Fruit fly (Drosophila melanogaster): ENCODE results near the gene dco.

dco gene

dm6 chr3R:31060708-31061625 lies at the start of gene dco:
TSS of gene dco (minus strand) at chr3R:31061210.
- no peak for TF ChIP-seq psq (optimal IDR thresholded peaks at IDR 0.05)
- TF ChIP-seq EcR (GFP tag; optimal IDR thresholded peaks at IDR 0.05) = no peak
- TF ChIP-seq Dll (optimal IDR thresholded peaks at IDR 0.05) = peak; percentile 29
- no peak for TF ChIP-seq usp (GFP tag; optimal IDR thresholded peaks at IDR 0.05)
- peak; percentile 79 for TF ChIP-seq CG8478 (optimal IDR thresholded peaks at IDR 0.05)
- TF ChIP-seq pan (optimal IDR thresholded peaks at IDR 0.05) = no peak

DNA sequence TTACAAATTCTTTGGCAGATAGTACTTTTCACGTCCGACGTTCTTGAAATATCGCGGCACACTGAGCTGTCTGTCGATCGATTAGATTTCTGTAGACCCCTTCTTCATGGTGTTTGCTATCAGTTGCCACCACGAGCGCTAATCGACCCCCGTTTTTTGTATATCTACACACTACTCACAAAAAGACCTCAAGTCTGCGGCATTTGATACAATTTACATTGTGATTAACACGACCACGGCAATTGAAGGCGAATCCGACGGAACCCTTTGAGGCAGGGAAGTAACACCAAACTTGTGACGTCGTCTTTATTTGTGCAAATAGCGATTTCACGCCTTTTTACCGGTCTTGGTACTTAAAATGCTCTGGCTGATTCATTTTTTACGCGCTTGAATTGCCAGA lies 48.1 kb upstream of the dco start, which contains the start of gene Mayo:
Gene Mayo (minus strand): TSS at position 66 of the 400 bp plus-strand sequence.
- TF ChIP-seq usp (GFP tag; optimal IDR thresholded peaks at IDR 0.05) (no peak), psq (optimal IDR thresholded peaks at IDR 0.05) (no peak), CG8478 (optimal IDR thresholded peaks at IDR 0.05) (no peak), pan (optimal IDR thresholded peaks at IDR 0.05) (no peak), EcR (GFP tag; optimal IDR thresholded peaks at IDR 0.05) (no peak)

DNA sequence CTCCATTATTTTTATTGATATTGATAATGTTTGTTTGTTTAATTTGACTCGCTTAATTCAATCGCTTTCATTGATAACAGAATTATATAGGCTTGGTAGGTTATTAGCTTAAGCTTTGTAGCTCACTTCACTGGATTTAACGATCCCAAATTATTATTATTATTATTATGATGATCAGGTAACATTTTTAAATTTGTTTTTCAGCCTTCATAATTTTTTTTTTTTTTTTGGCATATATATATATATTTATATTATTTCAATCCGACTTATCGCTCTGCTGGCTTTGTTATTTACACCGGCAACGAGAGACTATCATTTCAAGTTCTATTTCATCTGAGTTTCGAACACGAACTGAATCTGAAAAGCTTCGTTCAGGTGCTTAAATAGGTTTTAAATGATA lies 40.1 kb upstream of the dco start, which contains the start of gene CG15553:
Gene CG15553 (minus strand): TSS at position 101 of the 400 bp plus-strand sequence.
- no peak for TF ChIP-seq pan (optimal IDR thresholded peaks at IDR 0.05)
- no peak for TF ChIP-seq usp (GFP tag; optimal IDR thresholded peaks at IDR 0.05)
- no peak for TF ChIP-seq Dll (optimal IDR thresholded peaks at IDR 0.05)
- no peak for TF ChIP-seq EcR (GFP tag; optimal IDR thresholded peaks at IDR 0.05)
- no peak for TF ChIP-seq CG8478 (optimal IDR thresholded peaks at IDR 0.05)
- no peak for TF ChIP-seq psq (optimal IDR thresholded peaks at IDR 0.05)

dm6 chr3R:31097221-31097620 lies 36.2 kb upstream of the dco start, which contains the start of gene CG11317:
TSS of gene CG11317 (minus strand) at chr3R:31097321.
- TF ChIP-seq CG8478 (optimal IDR thresholded peaks at IDR 0.05) (no peak), usp (GFP tag; optimal IDR thresholded peaks at IDR 0.05) (no peak)

dm6 chr3R:31089985-31090384 lies 29.0 kb upstream of the dco start:
- TF ChIP-seq pan (optimal IDR thresholded peaks at IDR 0.05) (no peak), Dll (optimal IDR thresholded peaks at IDR 0.05) (no peak), EcR (GFP tag; optimal IDR thresholded peaks at IDR 0.05) (no peak)

DNA sequence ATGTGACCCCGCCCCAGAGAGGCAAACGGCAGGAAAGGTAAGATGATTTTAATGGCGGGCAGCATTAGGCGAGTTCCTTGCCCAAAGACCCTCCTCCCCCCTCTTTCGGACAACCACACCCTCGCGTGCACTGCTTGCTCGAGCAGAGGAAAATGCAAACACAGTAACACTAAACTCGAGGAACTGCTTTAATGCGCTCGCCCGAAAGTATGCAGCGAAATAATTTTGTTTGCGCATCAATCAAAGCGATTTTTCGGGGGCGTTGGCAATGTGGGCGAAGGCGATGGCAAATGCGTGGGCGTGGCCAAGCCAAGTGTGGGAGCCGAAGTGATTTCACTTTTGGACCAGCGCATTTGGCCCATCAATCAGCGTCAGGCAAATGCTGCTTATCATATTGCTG lies 25.4 kb upstream of the dco start:
- TF ChIP-seq CG8478 (optimal IDR thresholded peaks at IDR 0.05) (no peak), EcR (GFP tag; optimal IDR thresholded peaks at IDR 0.05) (no peak), pan (optimal IDR thresholded peaks at IDR 0.05) (no peak)

DNA sequence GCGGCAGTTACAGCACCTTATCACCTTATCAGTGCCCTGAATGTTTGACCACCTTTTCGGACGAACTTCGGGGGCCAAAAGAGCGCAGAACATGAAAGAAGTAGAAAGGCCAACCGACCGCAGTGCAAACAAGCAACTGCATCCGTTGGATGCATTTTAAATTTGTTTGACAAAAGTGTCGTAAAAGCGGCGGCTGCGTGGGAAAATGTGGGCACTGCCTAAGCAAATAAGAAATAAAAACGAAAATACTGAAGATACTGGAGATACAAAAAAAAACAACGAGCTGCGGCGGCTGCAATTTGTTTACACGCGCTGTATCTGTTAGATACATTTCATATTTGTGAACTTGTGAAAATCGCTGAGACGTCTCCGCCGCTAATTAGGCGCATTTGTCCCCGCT lies 9.7 kb upstream of the dco start:
- TF ChIP-seq EcR (GFP tag; optimal IDR thresholded peaks at IDR 0.05) (no peak), Dll (optimal IDR thresholded peaks at IDR 0.05) (no peak), psq (optimal IDR thresholded peaks at IDR 0.05) (no peak), CG8478 (optimal IDR thresholded peaks at IDR 0.05) (no peak), usp (GFP tag; optimal IDR thresholded peaks at IDR 0.05) (no peak), pan (optimal IDR thresholded peaks at IDR 0.05) (no peak)

DNA sequence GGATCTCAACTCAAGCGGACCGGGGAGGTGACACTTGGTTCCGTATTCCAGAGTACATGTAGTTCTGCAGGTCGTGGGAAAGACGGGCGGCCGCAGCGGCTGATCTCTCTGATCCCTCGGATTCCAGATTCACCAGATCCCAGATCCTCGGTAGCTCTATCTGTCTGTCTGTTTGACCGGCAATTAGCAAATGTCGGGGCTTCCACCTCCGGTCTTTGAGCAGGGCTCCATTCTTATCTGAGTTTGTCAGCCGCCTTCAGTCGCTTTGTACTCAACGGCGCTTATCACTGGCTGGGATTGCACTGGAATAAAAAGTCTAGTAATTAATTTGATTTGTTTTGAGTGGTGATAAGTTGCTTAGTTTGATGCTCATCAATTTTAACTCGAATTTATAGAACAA lies 5.3 kb upstream of the dco start:
- TF ChIP-seq EcR (GFP tag; optimal IDR thresholded peaks at IDR 0.05) (no peak), pan (optimal IDR thresholded peaks at IDR 0.05) (no peak), CG8478 (optimal IDR thresholded peaks at IDR 0.05) (no peak), psq (optimal IDR thresholded peaks at IDR 0.05) (no peak)

DNA sequence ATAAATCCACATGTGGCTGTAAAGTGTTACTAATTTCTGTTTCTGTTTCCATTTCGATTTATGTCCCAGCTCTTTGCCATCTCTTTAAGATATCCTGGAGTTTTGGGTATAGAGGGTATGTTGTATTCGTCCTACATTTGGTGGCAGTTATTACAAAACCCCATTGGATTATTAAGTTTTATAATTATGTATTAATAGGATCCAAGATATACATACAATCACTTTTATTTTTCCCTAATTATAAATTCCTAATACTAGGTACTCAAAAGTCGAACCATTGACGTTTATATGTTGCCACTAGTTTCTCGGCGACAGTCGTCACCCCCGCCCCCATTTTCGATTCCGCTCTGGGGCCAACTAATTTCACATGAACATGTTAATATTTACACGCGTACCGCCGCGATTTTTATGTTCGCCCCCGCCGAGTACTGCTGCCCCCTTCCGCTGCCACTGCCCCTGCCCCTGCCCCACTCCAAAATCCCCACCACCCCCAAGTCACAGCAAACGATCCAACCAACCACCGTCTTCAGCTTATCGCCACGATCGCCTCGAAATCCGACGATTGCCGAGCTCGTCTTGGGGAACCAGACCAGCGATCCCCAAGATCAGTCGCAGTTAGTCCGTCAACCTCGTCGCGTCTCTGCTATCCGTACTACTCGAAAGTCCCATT lies 3.8 kb upstream of the dco start, which contains the start of gene Sox100B:
Gene Sox100B (plus strand): TSS at position 601 of the 670 bp plus-strand sequence.
- TF ChIP-seq usp (GFP tag; optimal IDR thresholded peaks at IDR 0.05) = no peak
- TF ChIP-seq psq (optimal IDR thresholded peaks at IDR 0.05) = no peak
- TF ChIP-seq Dll (optimal IDR thresholded peaks at IDR 0.05) = no peak
- no peak for TF ChIP-seq EcR (GFP tag; optimal IDR thresholded peaks at IDR 0.05)
- no peak for TF ChIP-seq pan (optimal IDR thresholded peaks at IDR 0.05)
- no peak for TF ChIP-seq CG8478 (optimal IDR thresholded peaks at IDR 0.05)

DNA sequence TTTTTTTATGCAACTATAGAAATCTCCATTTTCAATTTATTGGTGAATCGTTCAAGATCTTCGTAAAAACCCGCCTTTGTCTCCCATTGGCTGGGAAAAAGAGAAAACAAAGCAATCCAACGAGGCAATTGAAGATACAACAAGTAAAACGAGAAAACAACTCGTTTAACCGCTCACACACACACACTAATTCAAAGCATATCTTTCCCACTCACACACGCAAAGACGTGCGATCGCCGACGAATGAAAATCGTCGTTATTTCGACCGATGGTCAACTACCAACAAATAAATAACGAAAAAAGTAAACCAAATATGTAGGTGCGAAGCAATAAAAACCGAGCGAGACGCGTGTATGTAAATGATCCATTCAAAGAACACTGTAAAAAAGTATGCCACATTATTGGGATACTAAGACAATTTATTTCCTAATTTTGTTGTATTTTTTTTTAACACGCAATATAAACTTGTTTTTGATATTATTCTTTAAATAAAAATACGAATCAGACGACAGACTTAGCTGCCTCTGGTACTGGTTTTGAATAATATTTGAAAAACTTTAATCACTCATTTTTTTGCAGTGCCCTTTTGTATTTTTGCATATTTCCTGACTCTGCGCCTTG lies 1.4 kb upstream of the dco start:
- no peak for TF ChIP-seq psq (optimal IDR thresholded peaks at IDR 0.05)
- TF ChIP-seq pan (optimal IDR thresholded peaks at IDR 0.05) = no peak
- TF ChIP-seq CG8478 (optimal IDR thresholded peaks at IDR 0.05) = no peak
- TF ChIP-seq EcR (GFP tag; optimal IDR thresholded peaks at IDR 0.05) = no peak
- no peak for TF ChIP-seq Dll (optimal IDR thresholded peaks at IDR 0.05)
- TF ChIP-seq usp (GFP tag; optimal IDR thresholded peaks at IDR 0.05) = no peak

DNA sequence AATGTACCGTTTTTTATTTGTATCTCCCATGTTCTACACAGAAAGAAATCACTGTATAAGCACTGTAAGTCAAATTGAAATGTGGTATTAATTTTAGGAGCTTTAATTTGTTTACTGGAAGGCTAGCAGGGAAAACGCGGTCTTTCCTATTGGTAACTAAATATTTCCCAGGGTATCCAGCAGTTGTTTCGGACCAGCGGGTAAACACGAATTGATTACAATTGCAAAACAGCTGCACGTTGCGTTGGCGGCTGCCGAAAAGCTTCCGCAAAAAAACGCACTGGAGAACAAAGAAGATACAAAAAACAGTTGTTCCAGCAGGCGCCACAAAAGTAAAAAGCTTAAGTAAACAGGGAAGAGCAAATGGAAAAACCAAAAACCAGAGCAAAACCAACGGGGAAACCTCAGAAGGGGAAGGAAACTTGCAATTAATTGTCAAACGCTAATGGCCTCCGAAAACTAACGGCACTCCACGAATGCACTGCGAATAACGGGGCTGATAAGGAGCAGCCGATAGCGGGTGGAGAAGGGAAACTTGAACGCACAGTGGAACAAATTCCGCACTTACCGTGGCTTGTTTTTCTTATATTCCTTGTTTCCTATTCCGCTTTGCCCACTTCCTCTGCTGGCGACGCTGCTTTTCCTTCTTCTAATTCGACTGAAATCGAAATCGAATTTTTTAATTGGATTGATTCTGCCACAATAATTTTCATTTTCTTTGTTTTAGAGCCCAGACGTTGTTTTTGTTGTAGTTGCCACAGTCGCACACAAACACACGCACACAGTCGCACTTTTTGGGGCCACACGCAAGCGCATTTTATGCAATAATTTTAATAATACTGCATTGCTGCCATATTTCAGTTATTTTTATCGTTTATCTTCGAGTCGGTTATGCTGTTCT lies 953 bp downstream of the dco start:
- TF ChIP-seq Dll (optimal IDR thresholded peaks at IDR 0.05) = peak; percentile 48
- peak; percentile 81 for TF ChIP-seq pan (optimal IDR thresholded peaks at IDR 0.05)
- no peak for TF ChIP-seq usp (GFP tag; optimal IDR thresholded peaks at IDR 0.05)
- no peak for TF ChIP-seq CG8478 (optimal IDR thresholded peaks at IDR 0.05)
